Worm (Caenorhabditis elegans): Measurements from ENCODE around the gene larp-1.

ce11 chrIII:5024393-5024964 lies 7.0 kb upstream of the larp-1 start, which contains the start of gene pcf-11:
- TF ChIP-seq F13C5.2 (tag; optimal IDR thresholded peaks at IDR 0.05) (no peak), hnd-1 (tag; optimal IDR thresholded peaks at IDR 0.05) (no peak), ceh-13 (GFP tag; optimal IDR thresholded peaks at IDR 0.05) (no peak)
